Worm (Caenorhabditis elegans) whole organism, L3 larva: Measurements from ENCODE around the gene EEED8.14.

Experiments
- R02D3.7 ChIP-seq: fragments of 150-350 bp; optimal IDR thresholded peaks from 2 replicates; lab custom pipeline; 2014; ENCODE audit warnings: missing biosample characterization, missing genetic modification characterization
- ZK546.5 ChIP-seq: sonication (generic microtip); optimal IDR thresholded peaks from 2 replicates; lab custom pipeline; 2017; ENCODE audit warnings: missing biosample characterization, missing genetic modification characterization
- aly-2 ChIP-seq: fragments of 150-350 bp; optimal IDR thresholded peaks from 2 replicates; lab custom pipeline; 2014; ENCODE audit warnings: missing biosample characterization, missing genetic modification characterization
- ama-1 ChIP-seq: fragments of 150-350 bp; optimal IDR thresholded peaks from 2 replicates; lab custom pipeline; 2018
- ceh-28 ChIP-seq: fragments of 150-350 bp; optimal IDR thresholded peaks from 2 replicates; lab custom pipeline; 2014; ENCODE audit warnings: missing biosample characterization, missing genetic modification reagents, missing genetic modification characterization
- ceh-82 ChIP-seq: fragments of 150-350 bp; optimal IDR thresholded peaks from 2 replicates; lab custom pipeline; 2014; ENCODE audit warnings: missing biosample characterization, missing genetic modification characterization
- ceh-9 ChIP-seq: sonication (generic microtip); optimal IDR thresholded peaks from 2 replicates; lab custom pipeline; 2018; ENCODE audit warnings: missing biosample characterization, missing genetic modification characterization
- daf-12 ChIP-seq: fragments of 150-350 bp; optimal IDR thresholded peaks from 2 replicates; lab custom pipeline; 2014; ENCODE audit warnings: missing biosample characterization, missing genetic modification reagents, missing genetic modification characterization
- egl-27 ChIP-seq: sonication (generic microtip); optimal IDR thresholded peaks from 4 replicates; lab custom pipeline; 2017; ENCODE audit warnings: missing biosample characterization, missing genetic modification reagents, missing genetic modification characterization
- elt-2 ChIP-seq: sonication (generic microtip); optimal IDR thresholded peaks from 2 replicates; lab custom pipeline; 2016; ENCODE audit warnings: missing genetic modification reagents, mild to moderate bottlenecking, missing genetic modification characterization, missing compliant biosample characterization
- elt-3 ChIP-seq, 3 experiments: fragments of 150-350 bp in 1 of 3; sonication (generic microtip) in 2 of 3; optimal IDR thresholded peaks; 2 replicates in 2 of 3; 4 replicates in 1 of 3; lab custom pipeline; 2014 to 2017; ENCODE audit warnings: missing biosample characterization in 3 of 3, missing genetic modification characterization in 3 of 3
- eor-1 ChIP-seq, 2 experiments: fragments of 150-350 bp; optimal IDR thresholded peaks; 2 replicates each; lab custom pipeline; 2014 to 2018; ENCODE audit warnings: missing biosample characterization in 2 of 2, missing genetic modification characterization in 2 of 2
- fkh-10 ChIP-seq: sonication (generic microtip); optimal IDR thresholded peaks from 2 replicates; lab custom pipeline; 2017; ENCODE audit warnings: missing biosample characterization, missing genetic modification reagents, missing genetic modification characterization
- hmg-11 ChIP-seq: sonication (generic microtip); optimal IDR thresholded peaks from 2 replicates; lab custom pipeline; 2016; ENCODE audit warnings: missing genetic modification characterization, missing compliant biosample characterization
- jun-1 ChIP-seq: fragments of 150-350 bp; optimal IDR thresholded peaks from 2 replicates; lab custom pipeline; 2014; ENCODE audit warnings: missing biosample characterization, missing genetic modification reagents, missing genetic modification characterization
- lin-15B ChIP-seq: fragments of 150-350 bp; optimal IDR thresholded peaks from 2 replicates; lab custom pipeline; 2014; ENCODE audit warnings: missing biosample characterization, missing genetic modification characterization
- lsy-12 ChIP-seq: sonication (generic microtip); optimal IDR thresholded peaks from 2 replicates; lab custom pipeline; 2016; ENCODE audit warnings: mild to moderate bottlenecking, missing genetic modification characterization, missing compliant biosample characterization
- mml-1 ChIP-seq: fragments of 150-350 bp; sonication (generic microtip); optimal IDR thresholded peaks from 3 replicates; lab custom pipeline; 2014; ENCODE audit warnings: missing biosample characterization, missing genetic modification characterization
- nfya-1 ChIP-seq: sonication (generic microtip); optimal IDR thresholded peaks from 2 replicates; lab custom pipeline; 2017; ENCODE audit warnings: missing genetic modification characterization, mild to moderate bottlenecking, missing compliant biosample characterization, antibody characterized with exemption, moderate library complexity; ENCODE audit not compliant: insufficient read depth
- nhr-11 ChIP-seq: fragments of 150-350 bp; optimal IDR thresholded peaks from 2 replicates; lab custom pipeline; 2014; ENCODE audit warnings: missing biosample characterization, missing genetic modification characterization
- nhr-12 ChIP-seq: fragments of 150-350 bp; optimal IDR thresholded peaks from 2 replicates; lab custom pipeline; 2014; ENCODE audit warnings: missing biosample characterization, missing genetic modification characterization
- nhr-23 ChIP-seq: fragments of 150-350 bp; optimal IDR thresholded peaks from 2 replicates; lab custom pipeline; 2014; ENCODE audit warnings: missing biosample characterization, missing genetic modification reagents, missing genetic modification characterization
- nhr-237 ChIP-seq: fragments of 150-350 bp; optimal IDR thresholded peaks from 2 replicates; lab custom pipeline; 2014; ENCODE audit warnings: missing biosample characterization, missing genetic modification characterization
- nhr-25 ChIP-seq: sonication (generic microtip); optimal IDR thresholded peaks from 2 replicates; lab custom pipeline; 2017; ENCODE audit warnings: missing biosample characterization, missing genetic modification characterization
- nhr-28 ChIP-seq: fragments of 150-350 bp; optimal IDR thresholded peaks from 2 replicates; lab custom pipeline; 2014; ENCODE audit warnings: missing biosample characterization, missing genetic modification characterization
- nhr-67 ChIP-seq: fragments of 150-350 bp; optimal IDR thresholded peaks from 2 replicates; lab custom pipeline; 2014; ENCODE audit warnings: missing biosample characterization, missing genetic modification characterization
- nhr-76 ChIP-seq: fragments of 150-350 bp; sonication (generic microtip); optimal IDR thresholded peaks from 5 replicates; lab custom pipeline; 2014; ENCODE audit warnings: missing biosample characterization, missing genetic modification characterization
- nhr-77 ChIP-seq: fragments of 150-350 bp; optimal IDR thresholded peaks from 2 replicates; lab custom pipeline; 2014; ENCODE audit warnings: missing biosample characterization, missing genetic modification characterization
- pha-4 ChIP-seq: fragments of 150-350 bp; optimal IDR thresholded peaks from 2 replicates; lab custom pipeline; 2014; ENCODE audit warnings: missing biosample characterization, missing genetic modification reagents, missing genetic modification characterization
- pqm-1 ChIP-seq: fragments of 150-350 bp; optimal IDR thresholded peaks from 2 replicates; lab custom pipeline; 2017; ENCODE audit warnings: missing biosample characterization, missing genetic modification characterization, inconsistent platforms
- sea-2 ChIP-seq: fragments of 150-350 bp; sonication (generic microtip); optimal IDR thresholded peaks from 4 replicates; lab custom pipeline; 2014; ENCODE audit warnings: missing biosample characterization, missing genetic modification reagents, missing genetic modification characterization
- skn-1 ChIP-seq: fragments of 150-350 bp; optimal IDR thresholded peaks from 2 replicates; lab custom pipeline; 2014; ENCODE audit warnings: missing biosample characterization, missing genetic modification characterization
- ztf-11 ChIP-seq: fragments of 150-350 bp; optimal IDR thresholded peaks from 2 replicates; lab custom pipeline; 2014; ENCODE audit warnings: missing biosample characterization, missing genetic modification characterization
- ztf-4 ChIP-seq: fragments of 150-350 bp; optimal IDR thresholded peaks from 2 replicates; lab custom pipeline; 2014; ENCODE audit warnings: missing biosample characterization, missing genetic modification characterization

Gene EEED8.14

DNA sequence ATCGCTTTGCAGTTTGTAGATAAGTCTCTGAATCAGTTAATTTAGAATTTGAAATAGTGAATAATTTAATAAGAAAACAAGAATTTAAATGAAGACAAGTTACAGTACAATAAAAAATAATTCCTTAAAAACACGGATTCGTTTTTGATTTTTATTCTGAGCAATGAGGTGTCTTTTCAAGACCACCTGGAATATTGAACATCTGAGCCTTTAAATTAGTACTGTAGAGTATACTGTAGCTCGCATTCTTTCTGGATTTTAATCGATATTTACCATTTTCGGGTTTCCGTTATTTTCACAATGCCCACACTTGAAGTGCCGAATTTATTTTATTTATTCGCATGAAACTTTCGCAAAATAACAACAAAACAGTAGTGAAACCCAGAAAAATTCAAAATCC lies 10.0 kb upstream of the EEED8.14 start, which contains the start of gene F07F6.7:
TSS of gene F07F6.7 (minus strand) at position 27 of the 400 bp plus-strand sequence.
- peak; percentile 6 for TF ChIP-seq elt-2 (tag; lab: Kevin White, UChicago)
- no peak for TF ChIP-seq ztf-4 (tag; lab: Kevin White, UChicago)
- no peak for TF ChIP-seq elt-3 (tag; optimal IDR thresholded peaks at IDR 0.05; lab: Kevin White, UChicago)

- no peak for TF ChIP-seq pqm-1 (tag; lab: Kevin White, UChicago)
- no peak for TF ChIP-seq lsy-12 (tag; lab: Kevin White, UChicago)
- TF ChIP-seq pha-4 (tag; lab: Kevin White, UChicago), result peak; percentile 71
- TF ChIP-seq daf-12, result no peak
- TF ChIP-seq ZK546.5 (tag; lab: Kevin White, UChicago), result no peak
- TF ChIP-seq nfya-1 (tag; lab: Kevin White, UChicago), result peak; percentile 45
- TF ChIP-seq ztf-4 (tag; lab: Kevin White, UChicago), result no peak
- TF ChIP-seq eor-1 (tag; optimal IDR thresholded peaks at IDR 0.05; lab: Kevin White, UChicago), result no peak
- TF ChIP-seq sea-2 (GFP tag; lab: Kevin White, UChicago), result no peak
- no peak for TF ChIP-seq elt-2 (tag; lab: Kevin White, UChicago)
- TF ChIP-seq nhr-12 (tag; lab: Kevin White, UChicago), result no peak
- no peak for TF ChIP-seq ceh-82 (tag; lab: Kevin White, UChicago)
- no peak for TF ChIP-seq aly-2 (tag; lab: Kevin White, UChicago)
- TF ChIP-seq nhr-77 (tag; lab: Kevin White, UChicago), result no peak
- TF ChIP-seq nhr-25 (tag; lab: Kevin White, UChicago), result peak; percentile 13
- no peak for TF ChIP-seq nhr-28 (tag; lab: Kevin White, UChicago)
- TF ChIP-seq nhr-23 (tag; lab: Kevin White, UChicago), result no peak
- no peak for TF ChIP-seq fkh-10 (GFP tag; lab: Kevin White, UChicago)
- TF ChIP-seq ztf-11 (tag; lab: Kevin White, UChicago), result no peak
Observed at ce11 chrII:5420947-5421614, 7.2 kb upstream of the EEED8.14 start, which contains the start of gene tofu-6. tofu-6 (plus strand) TSS chrII:5421248.

DNA sequence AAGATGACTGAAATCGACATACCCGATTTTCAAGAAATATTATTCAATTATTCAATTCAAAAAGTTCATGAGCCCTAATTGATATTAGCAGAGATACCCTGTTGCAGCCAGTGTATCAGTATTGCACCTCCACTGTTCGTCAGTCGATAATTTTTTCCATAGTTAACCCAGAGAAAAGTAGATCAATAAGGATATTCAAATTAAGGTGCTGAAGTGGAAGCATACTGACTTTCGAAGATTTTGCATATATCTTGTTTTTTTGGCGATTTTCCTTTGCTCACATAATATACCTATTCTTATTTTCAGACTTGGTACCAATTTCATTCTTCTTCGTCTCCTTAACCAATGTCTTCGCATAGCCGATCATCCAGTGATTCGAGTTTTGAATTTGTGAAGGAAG lies 5.1 kb upstream of the EEED8.14 start, which contains the start of gene EEED8.15:
TSS of gene EEED8.15 (plus strand) at position 301 of the 400 bp plus-strand sequence.
- TF ChIP-seq hmg-11 (tag; lab: Kevin White, UChicago), result no peak
- TF ChIP-seq ztf-4 (tag; lab: Kevin White, UChicago), result no peak
- TF ChIP-seq ceh-82 (tag; lab: Kevin White, UChicago), result no peak
- TF ChIP-seq nhr-67 (tag; lab: Kevin White, UChicago), result no peak
- TF ChIP-seq eor-1 (tag; optimal IDR thresholded peaks at IDR 0.05; lab: Kevin White, UChicago), result no peak
- TF ChIP-seq jun-1, result no peak
- no peak for TF ChIP-seq ceh-9 (tag; lab: Kevin White, UChicago)
- no peak for TF ChIP-seq ZK546.5 (tag; lab: Kevin White, UChicago)
- no peak for TF ChIP-seq fkh-10 (GFP tag; lab: Kevin White, UChicago)
- TF ChIP-seq ceh-28 (tag; lab: Kevin White, UChicago), result no peak
- no peak for TF ChIP-seq elt-2 (tag; lab: Kevin White, UChicago)
- TF ChIP-seq egl-27 (tag; lab: Kevin White, UChicago), result no peak
- no peak for TF ChIP-seq R02D3.7 (tag; lab: Kevin White, UChicago)
- TF ChIP-seq sea-2 (GFP tag; lab: Kevin White, UChicago), result no peak
- no peak for TF ChIP-seq lin-15B (tag; lab: Kevin White, UChicago)
- TF ChIP-seq nhr-237, result no peak
- no peak for TF ChIP-seq ztf-11 (tag; lab: Kevin White, UChicago)

ce11 chrII:5418317-5418716 lies 4.5 kb upstream of the EEED8.14 start:
- TF ChIP-seq aly-2 (tag; lab: Kevin White, UChicago), result no peak
- no peak for TF ChIP-seq nhr-76 (tag; lab: Kevin White, UChicago)

- no peak for TF ChIP-seq lin-15B (tag; lab: Kevin White, UChicago)
- no peak for TF ChIP-seq eor-1 (tag; optimal IDR thresholded peaks at IDR 0.05; lab: Kevin White, UChicago)
- TF ChIP-seq nfya-1 (tag; lab: Kevin White, UChicago), result no peak
- no peak for TF ChIP-seq egl-27 (tag; lab: Kevin White, UChicago)
- no peak for TF ChIP-seq nhr-11 (tag; lab: Kevin White, UChicago)
- TF ChIP-seq ama-1 (lab: Kevin White, UChicago), result no peak
- TF ChIP-seq ztf-11 (tag; lab: Kevin White, UChicago), result no peak
- no peak for TF ChIP-seq mml-1 (tag; lab: Kevin White, UChicago)
- TF ChIP-seq pha-4 (tag; lab: Kevin White, UChicago), result no peak
- TF ChIP-seq pqm-1 (tag; lab: Kevin White, UChicago), result no peak
- TF ChIP-seq R02D3.7 (tag; lab: Kevin White, UChicago), result no peak
- no peak for TF ChIP-seq skn-1 (tag; lab: Kevin White, UChicago)
- no peak for TF ChIP-seq fkh-10 (GFP tag; lab: Kevin White, UChicago)
- TF ChIP-seq, all 47 proteins: peak for 0
Observed at ce11 chrII:5417905-5418304, 4.1 kb upstream of the EEED8.14 start.
